Fruit fly (Drosophila melanogaster): ENCODE results near the gene CG8814.

DNA sequence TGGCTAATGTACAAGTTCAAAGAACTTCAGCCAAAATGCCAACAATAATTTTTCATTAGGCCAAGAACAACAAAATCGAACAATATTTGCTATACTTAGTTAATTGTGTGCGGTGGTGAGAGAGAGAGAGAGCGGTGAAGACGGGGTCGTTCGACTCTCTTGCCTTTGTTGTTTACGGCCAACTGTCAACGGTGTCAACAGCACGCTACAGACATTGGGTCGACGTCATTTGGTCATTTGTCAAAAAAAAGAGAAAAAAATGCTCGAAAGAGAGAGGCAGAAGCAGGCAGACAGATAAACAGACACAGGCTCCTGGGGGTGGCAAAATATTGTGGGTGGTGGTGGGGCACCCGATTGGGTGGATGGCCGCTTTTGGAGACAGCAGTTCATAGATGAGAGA is 34.8 kb downstream of the CG8814 start:
- TF ChIP-seq tj (GFP tag; optimal IDR thresholded peaks at IDR 0.05) = no peak
- TF ChIP-seq ovo (GFP tag; optimal IDR thresholded peaks at IDR 0.05) = no peak
- no peak for TF ChIP-seq CG7101 (tag; optimal IDR thresholded peaks at IDR 0.05)
- no peak for TF ChIP-seq cic (GFP tag; optimal IDR thresholded peaks at IDR 0.05)
- TF ChIP-seq Clk (GFP tag; optimal IDR thresholded peaks at IDR 0.05) = no peak
- no peak for TF ChIP-seq CG11617 (GFP tag; optimal IDR thresholded peaks at IDR 0.05)
- no peak for TF ChIP-seq Hr96 (GFP tag; optimal IDR thresholded peaks at IDR 0.05)
- no peak for TF ChIP-seq CG12768 (GFP tag; optimal IDR thresholded peaks at IDR 0.05)
- no peak for TF ChIP-seq CG1620 (GFP tag; optimal IDR thresholded peaks at IDR 0.05)
- TF ChIP-seq bab1 (GFP tag; optimal IDR thresholded peaks at IDR 0.05) = no peak
- TF ChIP-seq pad (GFP tag; optimal IDR thresholded peaks at IDR 0.05) = no peak
- no peak for TF ChIP-seq kay (GFP tag; ENCODE audit: borderline replicate concordance)
